Worm (Caenorhabditis elegans) whole organism, young adult: ENCODE measurements around the gene dmsr-10.

Source experiments
- B0035.1 ChIP-seq: sonication (generic microtip); optimal IDR thresholded peaks from 2 replicates; lab custom pipeline; 2016; ENCODE audit warnings: missing genetic modification characterization, mild to moderate bottlenecking, missing compliant biosample characterization, missing genotype, missing genetic modification reagents
- B0261.1 ChIP-seq: sonication (generic microtip); optimal IDR thresholded peaks from 2 replicates; lab custom pipeline; 2016; ENCODE audit warnings: mild to moderate bottlenecking, missing genetic modification characterization, moderate library complexity, missing compliant biosample characterization
- B0336.3 ChIP-seq: fragments of 200-800 bp; sonication (Bioruptor generic); IDR thresholded peaks from 2 replicates; pipeline ENCODE4 v1.3.6; 2022; ENCODE audit warnings: missing genetic modification characterization, missing compliant biosample characterization
- C06A6.2 ChIP-seq: fragments of 200-800 bp; sonication (Bioruptor generic); conservative IDR thresholded peaks from 2 replicates; pipeline ENCODE4 v1.3.6; 2022; ENCODE audit warnings: missing genetic modification characterization, missing compliant biosample characterization
- C17E4.6 ChIP-seq: fragments of 200-800 bp; sonication (Bioruptor generic); IDR thresholded peaks from 2 replicates; pipeline ENCODE4 v1.3.6; 2022; ENCODE audit warnings: missing genetic modification reagents, missing genetic modification characterization, missing compliant biosample characterization
- D2030.7 ChIP-seq: fragments of 200-800 bp; sonication (Bioruptor generic); IDR thresholded peaks from 2 replicates; pipeline ENCODE4 v1.3.6; 2022; ENCODE audit warnings: missing genetic modification reagents, missing genetic modification characterization, missing compliant biosample characterization
- F10E7.11 ChIP-seq: sonication (generic microtip); optimal IDR thresholded peaks from 2 replicates; lab custom pipeline; 2017; ENCODE audit warnings: mild to moderate bottlenecking, missing genetic modification characterization, moderate library complexity, missing compliant biosample characterization
- F33H1.4 ChIP-seq: fragments of 200-800 bp; sonication (Bioruptor generic); IDR thresholded peaks from 2 replicates; pipeline ENCODE4 v1.3.6; 2022; ENCODE audit warnings: missing genetic modification reagents, missing genetic modification characterization, missing compliant biosample characterization
- F37B4.10 ChIP-seq: fragments of 200-800 bp; sonication (Bioruptor generic); IDR thresholded peaks from 2 replicates; pipeline ENCODE4 v1.3.6; 2022; ENCODE audit warnings: missing genetic modification characterization, missing compliant biosample characterization
- F49E8.2 ChIP-seq: sonication (generic microtip); optimal IDR thresholded peaks from 3 replicates; lab custom pipeline; 2017; ENCODE audit warnings: missing genetic modification characterization, mild to moderate bottlenecking, missing compliant biosample characterization, antibody characterized with exemption, moderate library complexity; ENCODE audit not compliant: insufficient read depth
- F57A8.1 ChIP-seq: fragments of 200-800 bp; sonication (Bioruptor generic); optimal IDR thresholded peaks from 2 replicates; lab custom pipeline; 2018; ENCODE audit warnings: mild to moderate bottlenecking, missing genetic modification characterization, moderate library complexity, missing compliant biosample characterization
- K12H6.12 ChIP-seq: fragments of 200-800 bp; sonication (Bioruptor generic); optimal IDR thresholded peaks from 2 replicates; lab custom pipeline; 2018; ENCODE audit warnings: mild to moderate bottlenecking, missing genetic modification characterization, missing compliant biosample characterization
- Y95B8A.8 ChIP-seq: fragments of 200-800 bp; sonication (Bioruptor generic); IDR thresholded peaks from 2 replicates; pipeline ENCODE4 v1.3.6; 2022; ENCODE audit warnings: missing genetic modification reagents, missing genetic modification characterization, missing compliant biosample characterization
- ama-1 ChIP-seq, 3 experiments: fragments of 150-350 bp in 1 of 3; sonication (generic microtip) in 2 of 3; optimal IDR thresholded peaks; 2 replicates each; lab custom pipeline; 2014 to 2018; ENCODE audit warnings: missing biosample characterization in 2 of 3, missing genetic modification characterization in 2 of 3, missing genetic modification reagents in 2 of 3
- bed-2 ChIP-seq: fragments of 200-800 bp; sonication (Bioruptor generic); IDR thresholded peaks from 2 replicates; pipeline ENCODE4 v1.3.6; 2022; ENCODE audit warnings: missing genetic modification reagents, missing genetic modification characterization, missing compliant biosample characterization
- die-1 ChIP-seq: sonication (generic microtip); optimal IDR thresholded peaks from 2 replicates; lab custom pipeline; 2016; ENCODE audit warnings: missing genotype, mild to moderate bottlenecking, missing genetic modification characterization, missing compliant biosample characterization
- egl-44 ChIP-seq: fragments of 200-800 bp; sonication (Bioruptor generic); IDR thresholded peaks from 2 replicates; pipeline ENCODE4 v1.3.6; 2022; ENCODE audit warnings: missing genetic modification reagents, missing genetic modification characterization, missing compliant biosample characterization
- him-1 ChIP-seq: sonication (generic microtip); optimal IDR thresholded peaks from 2 replicates; lab custom pipeline; 2016; ENCODE audit warnings: missing genotype, missing genetic modification reagents, missing genetic modification characterization, missing compliant biosample characterization
- hmg-1.2 ChIP-seq: fragments of 200-800 bp; sonication (Bioruptor generic); IDR thresholded peaks from 2 replicates; pipeline ENCODE4 v1.3.6; 2022; ENCODE audit warnings: missing genetic modification reagents, missing genetic modification characterization, missing compliant biosample characterization
- let-607 ChIP-seq, 2 experiments: fragments of 200-800 bp in 1 of 2; sonication (Bioruptor generic) in 1 of 2; sonication (generic microtip) in 1 of 2; optimal IDR thresholded peaks; 2 replicates each; lab custom pipeline; 2016 to 2018; ENCODE audit warnings: mild to moderate bottlenecking in 2 of 2, missing compliant biosample characterization in 2 of 2, missing genetic modification characterization in 2 of 2, moderate library complexity in 2 of 2, missing genotype in 1 of 2
- lir-1 ChIP-seq: fragments of 200-800 bp; sonication (Bioruptor generic); conservative IDR thresholded peaks from 2 replicates; pipeline ENCODE4 v1.3.6; 2022; ENCODE audit warnings: missing genetic modification reagents, missing genetic modification characterization, missing compliant biosample characterization
- madf-10 ChIP-seq: sonication (generic microtip); optimal IDR thresholded peaks from 2 replicates; lab custom pipeline; 2016; ENCODE audit warnings: mild to moderate bottlenecking, missing genetic modification characterization, missing compliant biosample characterization
- madf-3 ChIP-seq: fragments of 200-800 bp; sonication (Bioruptor generic); IDR thresholded peaks from 2 replicates; pipeline ENCODE4 v1.3.6; 2022; ENCODE audit warnings: missing genetic modification reagents, missing genetic modification characterization, missing compliant biosample characterization
- mel-28 ChIP-seq: sonication (generic microtip); optimal IDR thresholded peaks from 2 replicates; lab custom pipeline; 2016; ENCODE audit warnings: borderline replicate concordance, mild to moderate bottlenecking, missing genetic modification characterization, missing compliant biosample characterization
- nfya-1 ChIP-seq: sonication (generic microtip); optimal IDR thresholded peaks from 2 replicates; lab custom pipeline; 2017; ENCODE audit warnings: antibody characterized with exemption, missing compliant biosample characterization, missing genetic modification characterization, borderline replicate concordance; ENCODE audit not compliant: insufficient read depth
- nfyb-1 ChIP-seq: fragments of 200-800 bp; sonication (Bioruptor generic); IDR thresholded peaks from 2 replicates; pipeline ENCODE4 v1.3.6; 2022; ENCODE audit warnings: missing genetic modification reagents, missing genetic modification characterization, missing compliant biosample characterization
- nhr-179 ChIP-seq: sonication (generic microtip); optimal IDR thresholded peaks from 2 replicates; lab custom pipeline; 2016; ENCODE audit warnings: mild to moderate bottlenecking, missing genetic modification characterization, missing compliant biosample characterization
- snpc-1.1 ChIP-seq: sonication (generic microtip); optimal IDR thresholded peaks from 2 replicates; lab custom pipeline; 2017; ENCODE audit warnings: missing genetic modification characterization, mild to moderate bottlenecking, missing compliant biosample characterization, antibody characterized with exemption, moderate library complexity, missing genotype, missing genetic modification reagents; ENCODE audit not compliant: insufficient read depth
- snpc-3.4 ChIP-seq: sonication (generic microtip); optimal IDR thresholded peaks from 2 replicates; lab custom pipeline; 2017; ENCODE audit warnings: missing genetic modification characterization, mild to moderate bottlenecking, missing compliant biosample characterization, antibody characterized with exemption, moderate library complexity, missing genotype, missing genetic modification reagents
- snpc-4 ChIP-seq, 5 experiments: fragments of 150-350 bp in 1 of 5; sonication (generic microtip) in 4 of 5; optimal IDR thresholded peaks; 2 replicates each; lab custom pipeline; 2014 to 2018; ENCODE audit warnings: missing genetic modification characterization in 5 of 5, missing biosample characterization in 3 of 5, antibody characterized with exemption in 2 of 5, mild to moderate bottlenecking in 2 of 5, missing compliant biosample characterization in 2 of 5, missing genotype in 2 of 5, moderate library complexity in 2 of 5, missing genetic modification reagents in 1 of 5
- somi-1 ChIP-seq: fragments of 200-800 bp; sonication (Bioruptor generic); optimal IDR thresholded peaks from 2 replicates; lab custom pipeline; 2018; ENCODE audit warnings: mild to moderate bottlenecking, missing genetic modification characterization, missing compliant biosample characterization
- unc-130 ChIP-seq: sonication (generic microtip); optimal IDR thresholded peaks from 2 replicates; lab custom pipeline; 2016; ENCODE audit warnings: missing genetic modification reagents, missing genetic modification characterization, missing compliant biosample characterization
- unc-62 ChIP-seq: fragments of 150-350 bp; optimal IDR thresholded peaks from 2 replicates; lab custom pipeline; 2014; ENCODE audit warnings: missing biosample characterization, missing genetic modification reagents, missing genetic modification characterization
- ztf-22 ChIP-seq: fragments of 200-800 bp; sonication (Bioruptor generic); optimal IDR thresholded peaks from 2 replicates; lab custom pipeline; 2018; ENCODE audit warnings: mild to moderate bottlenecking, missing genetic modification characterization, moderate library complexity, missing compliant biosample characterization
- ztf-26 ChIP-seq: sonication (generic microtip); optimal IDR thresholded peaks from 2 replicates; lab custom pipeline; 2017; ENCODE audit warnings: missing genetic modification characterization, missing compliant biosample characterization
- ztf-3 ChIP-seq: fragments of 200-800 bp; sonication (Bioruptor generic); optimal IDR thresholded peaks from 2 replicates; lab custom pipeline; 2018; ENCODE audit warnings: mild to moderate bottlenecking, missing genetic modification characterization, missing compliant biosample characterization

Gene dmsr-10

ce11 chrV:6801850-6802249 lies at the start of gene dmsr-10:
Gene dmsr-10, minus strand, starts transcription at chrV:6801950.
- TF ChIP-seq F10E7.11 (tag; lab: Kevin White, UChicago): no peak
- no peak for TF ChIP-seq ama-1 (optimal IDR thresholded peaks at IDR 0.05; lab: Kevin White, UChicago)
- no peak for TF ChIP-seq ama-1 (GFP tag; optimal IDR thresholded peaks at IDR 0.05; lab: Kevin White, UChicago)
- TF ChIP-seq unc-62 (GFP tag; lab: Kevin White, UChicago): no peak
- TF ChIP-seq ztf-26 (tag; lab: Kevin White, UChicago): no peak
- no peak for TF ChIP-seq madf-10 (tag; lab: Kevin White, UChicago)
- no peak for TF ChIP-seq let-607 (tag; optimal IDR thresholded peaks at IDR 0.05; lab: Kevin White, UChicago)
- no peak for TF ChIP-seq hmg-1.2
- TF ChIP-seq F57A8.1 (GFP tag; lab: Kevin White, UChicago): no peak
- TF ChIP-seq him-1: no peak
- TF ChIP-seq bed-2: no peak
- no peak for TF ChIP-seq somi-1 (GFP tag; lab: Kevin White, UChicago)
- no peak for TF ChIP-seq K12H6.12 (tag; lab: Kevin White, UChicago)
- TF ChIP-seq snpc-3.4 (tag; lab: Kevin White, UChicago): no peak
- TF ChIP-seq B0261.1 (tag; lab: Kevin White, UChicago): no peak
- TF ChIP-seq C17E4.6 (GFP tag; lab: Robert Waterston, UW): no peak
- no peak for TF ChIP-seq F33H1.4 (GFP tag; lab: Robert Waterston, UW)

ce11 chrV:6846507-6846906 lies 44.8 kb upstream of the dmsr-10 start, which contains the start of gene lgc-54:
Gene lgc-54, minus strand, starts transcription at chrV:6846607.
- TF ChIP-seq ztf-22 (GFP tag; lab: Kevin White, UChicago) (no peak), D2030.7 (no peak), Y95B8A.8 (GFP tag; lab: Robert Waterston, UW) (no peak), snpc-1.1 (tag; lab: Kevin White, UChicago) (no peak), nhr-179 (no peak), F49E8.2 (tag; lab: Kevin White, UChicago) (no peak), F10E7.11 (tag; lab: Kevin White, UChicago) (no peak), lir-1 (GFP tag; lab: Robert Waterston, UW) (no peak), snpc-4 (GFP tag; optimal IDR thresholded peaks at IDR 0.05; lab: Kevin White, UChicago) (no peak), snpc-4 (tag; optimal IDR thresholded peaks at IDR 0.05; lab: Kevin White, UChicago) (no peak), F57A8.1 (GFP tag; lab: Kevin White, UChicago) (no peak), ztf-3 (GFP tag; lab: Kevin White, UChicago) (no peak), die-1 (no peak), B0035.1 (tag; lab: Kevin White, UChicago) (no peak), C06A6.2 (GFP tag; lab: Robert Waterston, UW) (no peak), mel-28 (tag; lab: Kevin White, UChicago) (no peak), B0336.3 (no peak)

ce11 chrV:6842437-6842836 lies 40.7 kb upstream of the dmsr-10 start, which contains the start of gene T15B7.1:
Gene T15B7.1, plus strand, starts transcription at chrV:6842737.
- no peak for TF ChIP-seq unc-130
- TF ChIP-seq nfyb-1: no peak
- TF ChIP-seq madf-3 (GFP tag; lab: Robert Waterston, UW): no peak
- TF ChIP-seq B0336.3: no peak
- TF ChIP-seq nfya-1 (tag; lab: Kevin White, UChicago): no peak
- no peak for TF ChIP-seq F37B4.10 (GFP tag; lab: Robert Waterston, UW)
- no peak for TF ChIP-seq egl-44 (GFP tag; lab: Robert Waterston, UW)
- TF ChIP-seq unc-62 (GFP tag; lab: Kevin White, UChicago): no peak
- TF ChIP-seq C17E4.6 (GFP tag; lab: Robert Waterston, UW): no peak
